Worm (Caenorhabditis elegans) whole organism, L1 larva: ENCODE results near the gene smcl-1.
A peak's percentile ranks its signal among the peaks of the same experiment; 100 is the strongest.

ENCODE experiments used
- C04F5.9 ChIP-seq: sonication (generic microtip); optimal IDR thresholded peaks from 2 replicates; lab custom pipeline; 2016; ENCODE audit warnings: missing genetic modification characterization, missing compliant biosample characterization
- F16B12.6 ChIP-seq: fragments of 150-350 bp; optimal IDR thresholded peaks from 2 replicates; lab custom pipeline; 2014; ENCODE audit warnings: missing biosample characterization, missing genetic modification characterization
- ces-1 ChIP-seq: fragments of 150-350 bp; optimal IDR thresholded peaks from 2 replicates; lab custom pipeline; 2014; ENCODE audit warnings: missing biosample characterization, missing genetic modification reagents, missing genetic modification characterization
- dsc-1 ChIP-seq: sonication (generic microtip); optimal IDR thresholded peaks from 2 replicates; lab custom pipeline; 2016; ENCODE audit warnings: mild to moderate bottlenecking, missing genetic modification characterization, missing compliant biosample characterization
- efl-3 ChIP-seq: fragments of 200-800 bp; sonication (Bioruptor generic); optimal IDR thresholded peaks from 2 replicates; lab custom pipeline; 2018; ENCODE audit warnings: mild to moderate bottlenecking, missing genetic modification characterization, missing compliant biosample characterization
- elt-2 ChIP-seq: sonication (generic microtip); optimal IDR thresholded peaks from 2 replicates; lab custom pipeline; 2016; ENCODE audit warnings: missing genetic modification characterization, mild to moderate bottlenecking, inconsistent platforms, missing compliant biosample characterization, missing genetic modification reagents
- ets-5 ChIP-seq: fragments of 200-800 bp; sonication (Bioruptor generic); IDR thresholded peaks from 2 replicates; pipeline ENCODE4 v1.3.6; 2022; ENCODE audit warnings: missing genetic modification characterization, missing compliant biosample characterization
- fkh-8 ChIP-seq: sonication (generic microtip); optimal IDR thresholded peaks from 2 replicates; lab custom pipeline; 2016; ENCODE audit warnings: mild to moderate bottlenecking, missing genetic modification characterization, missing compliant biosample characterization
- hlh-17 ChIP-seq: fragments of 200-800 bp; sonication (Bioruptor generic); optimal IDR thresholded peaks from 2 replicates; lab custom pipeline; 2018; ENCODE audit warnings: missing genetic modification characterization, mild to moderate bottlenecking, missing compliant biosample characterization, moderate library complexity, borderline replicate concordance
- lin-14 ChIP-seq: fragments of 200-800 bp; sonication (Bioruptor generic); optimal IDR thresholded peaks from 2 replicates; lab custom pipeline; 2018; ENCODE audit warnings: mild to moderate bottlenecking, missing genetic modification characterization, moderate library complexity, missing compliant biosample characterization
- lin-15B ChIP-seq: fragments of 150-350 bp; sonication (generic microtip); optimal IDR thresholded peaks from 3 replicates; lab custom pipeline; 2014; ENCODE audit warnings: missing biosample characterization, missing genetic modification characterization
- lin-35 ChIP-seq, 2 experiments: fragments of 150-350 bp; optimal IDR thresholded peaks; 2 replicates each; lab custom pipeline; 2014; ENCODE audit warnings: missing biosample characterization in 2 of 2, missing genetic modification characterization in 2 of 2, missing genetic modification reagents in 2 of 2
- mdl-1 ChIP-seq, 2 experiments: fragments of 150-350 bp; optimal IDR thresholded peaks; 2 replicates each; lab custom pipeline; 2014 to 2017; ENCODE audit warnings: missing biosample characterization in 2 of 2, missing genetic modification characterization in 2 of 2, inconsistent platforms in 1 of 2
- nhr-20 ChIP-seq: sonication (generic microtip); optimal IDR thresholded peaks from 2 replicates; lab custom pipeline; 2016; ENCODE audit warnings: mild to moderate bottlenecking, missing genetic modification characterization, missing compliant biosample characterization
- nhr-71 ChIP-seq: sonication (generic microtip); optimal IDR thresholded peaks from 2 replicates; lab custom pipeline; 2016; ENCODE audit warnings: mild to moderate bottlenecking, missing genetic modification characterization, moderate library complexity, missing compliant biosample characterization
- nhr-90 ChIP-seq: sonication (generic microtip); optimal IDR thresholded peaks from 2 replicates; lab custom pipeline; 2016; ENCODE audit warnings: mild to moderate bottlenecking, missing genetic modification characterization, missing compliant biosample characterization; ENCODE audit not compliant: poor library complexity
- pqm-1 ChIP-seq: sonication (generic microtip); optimal IDR thresholded peaks from 3 replicates; lab custom pipeline; 2017; ENCODE audit warnings: missing biosample characterization, missing genetic modification characterization
- skn-1 ChIP-seq: fragments of 150-350 bp; optimal IDR thresholded peaks from 2 replicates; lab custom pipeline; 2014; ENCODE audit warnings: missing biosample characterization, missing genetic modification characterization
- sptf-1 ChIP-seq: fragments of 150-350 bp; optimal IDR thresholded peaks from 2 replicates; lab custom pipeline; 2014; ENCODE audit warnings: missing biosample characterization, missing genetic modification characterization
- zip-4 ChIP-seq: fragments of 200-800 bp; sonication (Bioruptor generic); optimal IDR thresholded peaks from 2 replicates; lab custom pipeline; 2018; ENCODE audit warnings: mild to moderate bottlenecking, missing genetic modification characterization, moderate library complexity, missing compliant biosample characterization

Gene smcl-1

ce11 chrX:11734110-11734509 is 40.8 kb downstream of the smcl-1 start:
- no peak for TF ChIP-seq nhr-90 (tag; lab: Kevin White, UChicago)
- peak; percentile 1 for TF ChIP-seq elt-2 (tag; lab: Kevin White, UChicago)
- TF ChIP-seq, all 84 proteins: peak for 1

ce11 chrX:11737053-11737452 is 43.8 kb downstream of the smcl-1 start, which contains the start of gene D1053.3:
Gene D1053.3, minus strand, starts transcription at chrX:11737153.
- TF ChIP-seq efl-3 (GFP tag; lab: Kevin White, UChicago), result no peak
- no peak for TF ChIP-seq zip-4 (GFP tag; lab: Kevin White, UChicago)
- no peak for TF ChIP-seq ets-5 (GFP tag; lab: Robert Waterston, UW)
- TF ChIP-seq lin-15B, result no peak
- no peak for TF ChIP-seq skn-1 (tag; lab: Kevin White, UChicago)
- no peak for TF ChIP-seq fkh-8 (tag; lab: Kevin White, UChicago)

- TF ChIP-seq hlh-17 (GFP tag; lab: Kevin White, UChicago), result no peak
- TF ChIP-seq nhr-90 (tag; lab: Kevin White, UChicago), result peak; percentile 36
- peak in 1 of 2 experiments; percentile 30 for TF ChIP-seq lin-35 (GFP tag; optimal IDR thresholded peaks at IDR 0.05; lab: Kevin White, UChicago)
- TF ChIP-seq C04F5.9 (tag; lab: Kevin White, UChicago), result no peak
- TF ChIP-seq lin-14 (GFP tag; lab: Kevin White, UChicago), result peak; percentile 33
- TF ChIP-seq fkh-8 (tag; lab: Kevin White, UChicago), result peak; percentile 10
- TF ChIP-seq nhr-71, result peak; percentile 47
- no peak for TF ChIP-seq F16B12.6
- TF ChIP-seq dsc-1 (tag; lab: Kevin White, UChicago), result peak; percentile 39
- peak in 1 of 2 experiments; percentile 57 for TF ChIP-seq mdl-1 (tag; optimal IDR thresholded peaks at IDR 0.05; lab: Kevin White, UChicago)
- peak; percentile 92 for TF ChIP-seq elt-2 (tag; lab: Kevin White, UChicago)
- TF ChIP-seq pqm-1 (tag; lab: Kevin White, UChicago), result peak; percentile 46
- TF ChIP-seq nhr-20, result peak; percentile 45
Measured at ce11 chrX:11738602-11739100, 45.4 kb downstream of the smcl-1 start, which contains the start of gene nspa-9. Gene nspa-9, plus strand, starts transcription at chrX:11739050.

DNA sequence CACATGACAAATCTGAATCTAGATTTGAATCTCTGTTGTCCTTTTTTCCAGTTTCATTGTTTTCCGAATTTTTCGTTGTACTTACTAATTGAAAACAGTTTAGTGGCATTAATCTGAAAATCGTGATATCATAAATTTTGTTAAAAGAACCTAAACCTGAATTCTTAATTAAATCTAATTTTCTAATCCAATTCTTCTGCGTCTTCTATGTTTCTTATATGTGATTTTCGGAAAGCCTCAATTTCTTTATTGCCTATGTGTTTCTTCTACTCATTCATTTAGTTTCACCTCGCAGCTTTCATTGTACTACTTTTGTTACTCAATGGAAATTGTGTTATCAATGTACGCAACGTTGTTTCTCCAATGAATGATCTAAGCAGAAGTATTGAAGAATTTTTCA is 50.5 kb downstream of the smcl-1 start:
- TF ChIP-seq lin-14 (GFP tag; lab: Kevin White, UChicago) (peak; percentile 28), ces-1 (GFP tag; lab: Kevin White, UChicago) (peak; percentile 1), sptf-1 (no peak)
